Fruit fly (Drosophila melanogaster): ENCODE measurements around the gene laf.

Gene laf

DNA sequence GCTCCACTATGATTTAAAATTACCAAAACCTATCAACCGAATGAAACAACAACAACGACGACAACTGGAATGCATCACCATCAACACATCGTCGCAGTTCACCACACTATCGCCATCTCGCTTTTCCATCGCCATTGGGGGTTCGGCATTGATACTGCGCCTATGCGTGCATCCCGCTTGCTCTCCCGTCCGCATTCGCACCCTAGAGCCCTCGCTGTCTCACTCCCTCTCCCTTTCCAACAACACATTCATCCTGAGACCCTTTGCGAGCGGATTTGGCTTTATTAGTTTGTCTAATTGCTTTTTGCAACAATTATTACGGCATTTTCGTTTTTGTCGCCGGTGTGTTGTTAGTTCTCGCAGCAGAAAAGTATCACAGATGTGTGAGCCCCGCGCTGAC lies 43.0 kb downstream of the laf start (continued):
- TF ChIP-seq gcm (GFP tag; optimal IDR thresholded peaks at IDR 0.05) (peak; percentile 0), CG15601 (tag; optimal IDR thresholded peaks at IDR 0.05) (peak; percentile 55), ato (GFP tag; IDR thresholded peaks at IDR 0.05; ENCODE audit: partially characterized antibody) (peak; percentile 51; the same call in 1 of the 2 replicates), zen (tag; optimal IDR thresholded peaks at IDR 0.05) (peak; percentile 91), otp (GFP tag; IDR thresholded peaks at IDR 0.05) (0 out of 3 replicates have a peak, but pooled peaks have one; percentile 13), Ada2b (GFP tag; IDR thresholded peaks at IDR 0.05) (no peak), luna (GFP tag; optimal IDR thresholded peaks at IDR 0.05) (no peak), CG10321 (GFP tag; IDR thresholded peaks at IDR 0.05) (peak; percentile 99), Fer2 (tag; optimal IDR thresholded peaks at IDR 0.05) (no peak), CG2199 (GFP tag; IDR thresholded peaks at IDR 0.05) (peak; percentile 92), mld (GFP tag; IDR thresholded peaks at IDR 0.05; ENCODE audit: partially characterized antibody) (0 out of 3 replicates have a peak, but pooled peaks have one; percentile 10), CG8924 (tag; optimal IDR thresholded peaks at IDR 0.05) (no peak), nmo (GFP tag; optimal IDR thresholded peaks at IDR 0.05) (peak; percentile 24), Med (GFP tag) (peak; percentile 55), cg (GFP tag; optimal IDR thresholded peaks at IDR 0.05) (peak; percentile 38), D (optimal IDR thresholded peaks at IDR 0.05) (peak; percentile 90), D (GFP tag; optimal IDR thresholded peaks at IDR 0.05) (no peak), insv (GFP tag; optimal IDR thresholded peaks at IDR 0.05) (peak in 1 of 2 experiments; percentile 28), Xrp1 (GFP tag; IDR thresholded peaks at IDR 0.05) (no peak), Nf-YC (tag; optimal IDR thresholded peaks at IDR 0.05) (peak; percentile 99), abd-A (tag; optimal IDR thresholded peaks at IDR 0.05) (peak; percentile 41), CG33557 (GFP tag; optimal IDR thresholded peaks at IDR 0.05) (no peak), CG14014 (GFP tag; IDR thresholded peaks at IDR 0.05) (no peak), seq (GFP tag; IDR thresholded peaks at IDR 0.05) (0 out of 2 replicates have a peak, but pooled peaks have one; percentile 20), CG9609 (GFP tag; optimal IDR thresholded peaks at IDR 0.05) (no peak), sob (GFP tag; IDR thresholded peaks at IDR 0.05) (no peak), prd (optimal IDR thresholded peaks at IDR 0.05) (no peak), prd (GFP tag; IDR thresholded peaks at IDR 0.05) (0 out of 3 replicates have a peak, but pooled peaks have one; percentile 13), chinmo (GFP tag; IDR thresholded peaks at IDR 0.05; ENCODE audit: partially characterized antibody) (peak; percentile 87; the same call in 2 of the 4 replicates), rib (GFP tag; IDR thresholded peaks at IDR 0.05) (peak; percentile 39; the same call in 1 of the 2 replicates), Tbp (GFP tag; optimal IDR thresholded peaks at IDR 0.05) (no peak), chm (GFP tag; IDR thresholded peaks at IDR 0.05) (0 out of 2 replicates have a peak, but pooled peaks have one; percentile 48), gsb-n (tag; optimal IDR thresholded peaks at IDR 0.05) (peak; percentile 16), CG15479 (GFP tag; optimal IDR thresholded peaks at IDR 0.05) (peak; percentile 49), sug (tag; optimal IDR thresholded peaks at IDR 0.05) (peak; percentile 86), Aef1 (GFP tag; IDR thresholded peaks at IDR 0.05) (peak; percentile 74), Opbp (GFP tag; IDR thresholded peaks at IDR 0.05; ENCODE audit: partially characterized antibody) (peak; percentile 71), CG16813 (GFP tag; IDR thresholded peaks at IDR 0.05; ENCODE audit: partially characterized antibody) (peak; percentile 35; the same call in 1 of the 3 replicates), CG6854 (GFP tag; optimal IDR thresholded peaks at IDR 0.05) (no peak), Dip2 (GFP tag; IDR thresholded peaks at IDR 0.05) (no peak), jing (GFP tag; optimal IDR thresholded peaks at IDR 0.05) (peak; percentile 74), lov (optimal IDR thresholded peaks at IDR 0.05) (no peak), lov (GFP tag; IDR thresholded peaks at IDR 0.05) (peak; percentile 21; the same call in 1 of the 3 replicates), CG13894 (tag; optimal IDR thresholded peaks at IDR 0.05) (no peak), twi (tag; optimal IDR thresholded peaks at IDR 0.05) (peak; percentile 54), CG8478 (optimal IDR thresholded peaks at IDR 0.05) (peak; percentile 98), pan (optimal IDR thresholded peaks at IDR 0.05) (peak in 1 of 2 experiments; percentile 0), pan (GFP tag; optimal IDR thresholded peaks at IDR 0.05 in 1 of 2, IDR thresholded peaks at IDR 0.05 in 1 of 2) (no peak), kni (GFP tag; optimal IDR thresholded peaks at IDR 0.05) (peak; percentile 5), Nf-YB (GFP tag; optimal IDR thresholded peaks at IDR 0.05) (peak; percentile 99), phol (tag; optimal IDR thresholded peaks at IDR 0.05) (peak; percentile 54)

Data from whole organism, embryonic.